Worm (Caenorhabditis elegans): ENCODE data around the gene sdhd-1.

Gene sdhd-1

ce11 chrII:11025566-11025965, 24.1 kb downstream of the sdhd-1 start, which contains the start of gene F33A8.7:
TSS of gene F33A8.7 (minus strand) at chrII:11025666.
- TF ChIP-seq aha-1 (tag) (peak; percentile 5), nhr-48 (tag; optimal IDR thresholded peaks at IDR 0.05) (peak; percentile 25), daf-12 (tag; optimal IDR thresholded peaks at IDR 0.05) (no peak), attf-4 (tag; optimal IDR thresholded peaks at IDR 0.05) (no peak), ceh-20 (GFP tag; IDR thresholded peaks at IDR 0.05) (no peak), pha-4 (GFP tag; IDR thresholded peaks at IDR 0.05) (no peak), pha-4 (tag; optimal IDR thresholded peaks at IDR 0.05) (no peak), daf-16 (GFP tag; optimal IDR thresholded peaks at IDR 0.05) (no peak), daf-16 (tag; optimal IDR thresholded peaks at IDR 0.05) (no peak), nhr-42 (GFP tag; IDR thresholded peaks at IDR 0.05) (no peak), ceh-82 (tag; optimal IDR thresholded peaks at IDR 0.05) (no peak)

ce11 chrII:11022023-11022422, 27.7 kb downstream of the sdhd-1 start, which contains the start of gene let-858:
TSS of gene let-858 (plus strand) at chrII:11022370.
- TF ChIP-seq nhr-102 (tag; optimal IDR thresholded peaks at IDR 0.05) (peak; percentile 16), rbr-2 (tag; optimal IDR thresholded peaks at IDR 0.05) (no peak), ces-1 (GFP tag; optimal IDR thresholded peaks at IDR 0.05) (no peak), fos-1 (tag; optimal IDR thresholded peaks at IDR 0.05) (no peak), vab-7 (GFP tag; IDR thresholded peaks at IDR 0.05) (no peak), zip-11 (GFP tag; IDR thresholded peaks at IDR 0.05) (no peak), ztf-11 (tag; optimal IDR thresholded peaks at IDR 0.05) (no peak), hmg-1.1 (GFP tag; IDR thresholded peaks at IDR 0.05) (0 out of 2 replicates have a peak, but pooled peaks have one; percentile 19), dmd-8 (GFP tag; IDR thresholded peaks at IDR 0.05) (no peak), nhr-42 (GFP tag; IDR thresholded peaks at IDR 0.05) (no peak), dve-1 (tag; optimal IDR thresholded peaks at IDR 0.05; ENCODE audit: insufficient read depth) (peak; percentile 6), madf-5 (GFP tag; IDR thresholded peaks at IDR 0.05) (no peak), tra-1 (GFP tag; IDR thresholded peaks at IDR 0.05) (no peak), mes-2 (tag; optimal IDR thresholded peaks at IDR 0.05; ENCODE audit: poor library complexity, severe bottlenecking) (peak; percentile 69), ceh-44 (GFP tag; IDR thresholded peaks at IDR 0.05) (no peak), lir-3 (tag; optimal IDR thresholded peaks at IDR 0.05) (no peak), nhr-28 (tag; optimal IDR thresholded peaks at IDR 0.05) (peak; percentile 11), nhr-10 (tag; optimal IDR thresholded peaks at IDR 0.05) (no peak), lsy-2 (tag; optimal IDR thresholded peaks at IDR 0.05) (peak in 1 of 2 experiments; percentile 75), snpc-1.2 (GFP tag; IDR thresholded peaks at IDR 0.05) (no peak), F44E2.7 (GFP tag; IDR thresholded peaks at IDR 0.05) (no peak), ctbp-1 (GFP tag; IDR thresholded peaks at IDR 0.05) (no peak), saeg-2 (GFP tag; IDR thresholded peaks at IDR 0.05) (no peak), nhr-48 (tag; optimal IDR thresholded peaks at IDR 0.05) (no peak), Y105C5A.15 (GFP tag; IDR thresholded peaks at IDR 0.05) (no peak), attf-4 (tag; optimal IDR thresholded peaks at IDR 0.05) (no peak), pqm-1 (tag; optimal IDR thresholded peaks at IDR 0.05) (no peak), unc-62 (GFP tag; optimal IDR thresholded peaks at IDR 0.05 in 1 of 2) (no peak), unc-62 (tag; optimal IDR thresholded peaks at IDR 0.05) (no peak), set-16 (GFP tag; IDR thresholded peaks at IDR 0.05) (no peak), jun-1 (tag; optimal IDR thresholded peaks at IDR 0.05) (no peak), ZK337.2 (GFP tag; IDR thresholded peaks at IDR 0.05) (no peak), madf-9 (GFP tag; conservative IDR thresholded peaks at IDR 0.05) (no peak), dpl-1 (GFP tag; optimal IDR thresholded peaks at IDR 0.05) (peak; percentile 95), hif-1 (tag; optimal IDR thresholded peaks at IDR 0.05) (no peak), nhr-25 (tag; optimal IDR thresholded peaks at IDR 0.05; ENCODE audit: borderline replicate concordance, insufficient read depth) (no peak), egl-43 (GFP tag; IDR thresholded peaks at IDR 0.05) (no peak), nhr-76 (tag; optimal IDR thresholded peaks at IDR 0.05) (no peak), egl-27 (tag; optimal IDR thresholded peaks at IDR 0.05) (no peak), ceh-32 (tag; optimal IDR thresholded peaks at IDR 0.05; ENCODE audit: poor library complexity) (no peak), lin-38 (GFP tag; IDR thresholded peaks at IDR 0.05) (peak; percentile 95), mdl-1 (tag; optimal IDR thresholded peaks at IDR 0.05) (no peak), nhr-41 (GFP tag; IDR thresholded peaks at IDR 0.05) (no peak)

Measured in whole organism, L4 larva.